Fruit fly (Drosophila melanogaster): ENCODE measurements around the gene Or22c.

dm6 chr2L:2022823-2023222 is 31.6 kb upstream of the Or22c start:
- TF ChIP-seq ttk (optimal IDR thresholded peaks at IDR 0.05): no peak
- no peak for TF ChIP-seq h (optimal IDR thresholded peaks at IDR 0.05)
- TF ChIP-seq Sin3A (optimal IDR thresholded peaks at IDR 0.05): no peak
- TF ChIP-seq psq (optimal IDR thresholded peaks at IDR 0.05): no peak
- TF ChIP-seq Myc (optimal IDR thresholded peaks at IDR 0.05): no peak

Measured in Kc167 (cell line).